Fruit fly (Drosophila melanogaster) whole organism, prepupa: ENCODE measurements around the gene Esyt2.

Experiments
- Blimp-1 ChIP-seq: fragments of 200-800 bp; sonication (Bioruptor generic); optimal IDR thresholded peaks from 3 replicates; lab custom pipeline; 2017; ENCODE audit warnings: missing biosample characterization, missing genetic modification characterization, mild to moderate bottlenecking, moderate library complexity, missing genetic modification reagents
- CG10631 ChIP-seq: fragments of 200-800 bp; sonication (Bioruptor generic); optimal IDR thresholded peaks from 2 replicates; lab custom pipeline; 2016; ENCODE audit warnings: missing biosample characterization, missing genetic modification characterization
- CG10669 ChIP-seq: fragments of 200-800 bp; sonication (Bioruptor generic); optimal IDR thresholded peaks from 3 replicates; lab custom pipeline; 2018; ENCODE audit warnings: missing biosample characterization, mild to moderate bottlenecking, missing genetic modification characterization, moderate library complexity
- CG11294 ChIP-seq: fragments of 200-800 bp; sonication (Bioruptor generic); IDR thresholded peaks from 2 replicates; pipeline ENCODE4 v1.3.6; 2022; ENCODE audit warnings: missing biosample characterization, missing genetic modification characterization
- CG11762 ChIP-seq: fragments of 200-800 bp; sonication (Bioruptor generic); optimal IDR thresholded peaks from 3 replicates; lab custom pipeline; 2016; ENCODE audit warnings: missing biosample characterization, missing genetic modification characterization; ENCODE audit not compliant: insufficient read depth
- CG11902 ChIP-seq: fragments of 200-800 bp; sonication (Bioruptor generic); optimal IDR thresholded peaks from 3 replicates; lab custom pipeline; 2016; ENCODE audit warnings: missing biosample characterization, missing genetic modification characterization
- CG15336 ChIP-seq: fragments of 200-800 bp; sonication (Bioruptor generic); IDR thresholded peaks from 2 replicates; pipeline ENCODE4 v1.3.6; 2022; ENCODE audit warnings: missing biosample characterization, missing genetic modification characterization
- CG1621 ChIP-seq: fragments of 200-800 bp; sonication (Bioruptor generic); optimal IDR thresholded peaks from 3 replicates; lab custom pipeline; 2018; ENCODE audit warnings: missing biosample characterization, mild to moderate bottlenecking, missing genetic modification characterization
- CG16779 ChIP-seq: fragments of 200-800 bp; sonication (Bioruptor generic); optimal IDR thresholded peaks from 3 replicates; lab custom pipeline; 2017; ENCODE audit warnings: missing biosample characterization, mild to moderate bottlenecking, missing genetic modification characterization
- CG3032 ChIP-seq: fragments of 200-800 bp; optimal IDR thresholded peaks from 2 replicates; lab custom pipeline; 2019; ENCODE audit warnings: missing biosample characterization, mild to moderate bottlenecking, missing genetic modification characterization, moderate library complexity
- CG32006 ChIP-seq: fragments of 200-800 bp; sonication (Bioruptor generic); optimal IDR thresholded peaks from 3 replicates; lab custom pipeline; 2017; ENCODE audit warnings: missing biosample characterization, mild to moderate bottlenecking, missing genetic modification characterization
- CG3919 ChIP-seq: fragments of 200-800 bp; sonication (Bioruptor generic); optimal IDR thresholded peaks from 3 replicates; lab custom pipeline; 2016; ENCODE audit warnings: missing biosample characterization, missing genetic modification characterization
- CG4318 ChIP-seq: fragments of 200-800 bp; sonication (Bioruptor generic); optimal IDR thresholded peaks from 3 replicates; lab custom pipeline; 2017; ENCODE audit warnings: missing biosample characterization, mild to moderate bottlenecking, missing genetic modification characterization
- CG6163 ChIP-seq: fragments of 200-800 bp; sonication (Bioruptor generic); IDR thresholded peaks from 3 replicates; pipeline ENCODE4 v1.3.6; 2022; ENCODE audit warnings: missing biosample characterization, missing genetic modification characterization
- CG6854 ChIP-seq: fragments of 200-800 bp; sonication (Bioruptor generic); optimal IDR thresholded peaks from 2 replicates; lab custom pipeline; 2017; ENCODE audit warnings: missing biosample characterization, mild to moderate bottlenecking, missing genetic modification characterization
- CG8119 ChIP-seq: fragments of 200-800 bp; sonication (Bioruptor generic); IDR thresholded peaks from 3 replicates; pipeline ENCODE4 v1.3.6; 2022; ENCODE audit warnings: missing biosample characterization, missing genetic modification characterization
- CG9139 ChIP-seq: fragments of 200-800 bp; sonication (Bioruptor generic); optimal IDR thresholded peaks from 3 replicates; lab custom pipeline; 2017; ENCODE audit warnings: missing biosample characterization, mild to moderate bottlenecking, missing genetic modification characterization
- Eip78C ChIP-seq: fragments of 200-800 bp; sonication (Bioruptor generic); peaks from one replicate; lab custom pipeline; 2016; ENCODE audit warnings: missing biosample characterization, missing genetic modification characterization
- Eip93F ChIP-seq: fragments of 200-800 bp; sonication (Bioruptor generic); optimal IDR thresholded peaks from 2 replicates; lab custom pipeline; 2016; ENCODE audit warnings: missing biosample characterization, mild to moderate bottlenecking, missing genetic modification characterization
- Ets21C ChIP-seq: fragments of 200-800 bp; sonication (Bioruptor generic); optimal IDR thresholded peaks from 3 replicates; lab custom pipeline; 2016; ENCODE audit warnings: missing biosample characterization, missing genetic modification characterization
- Ets96B ChIP-seq: fragments of 200-800 bp; optimal IDR thresholded peaks from 2 replicates; lab custom pipeline; 2019; ENCODE audit warnings: missing biosample characterization, mild to moderate bottlenecking, missing genetic modification characterization, moderate library complexity
- Gug ChIP-seq: fragments of 200-800 bp; sonication (Bioruptor generic); IDR thresholded peaks from 2 replicates; pipeline ENCODE4 v1.3.6; 2022; ENCODE audit warnings: missing biosample characterization, missing genetic modification characterization
- Hr39 ChIP-seq: fragments of 200-800 bp; sonication (Bioruptor generic); optimal IDR thresholded peaks from 2 replicates; lab custom pipeline; 2016; ENCODE audit warnings: missing biosample characterization, missing genetic modification characterization
- Hr4 ChIP-seq: fragments of 200-800 bp; sonication (Bioruptor generic); optimal IDR thresholded peaks from 3 replicates; lab custom pipeline; 2016; ENCODE audit warnings: missing biosample characterization, missing genetic modification characterization
- Lpt ChIP-seq: fragments of 200-800 bp; sonication (Bioruptor generic); optimal IDR thresholded peaks from 3 replicates; lab custom pipeline; 2016; ENCODE audit warnings: missing biosample characterization, missing genetic modification characterization
- Met ChIP-seq: fragments of 200-800 bp; sonication (Bioruptor generic); optimal IDR thresholded peaks from 3 replicates; lab custom pipeline; 2016; ENCODE audit warnings: missing biosample characterization, missing genetic modification characterization
- OdsH ChIP-seq: fragments of 200-800 bp; sonication (Bioruptor generic); optimal IDR thresholded peaks from 3 replicates; lab custom pipeline; 2016; ENCODE audit warnings: missing biosample characterization, missing genetic modification characterization
- Sox102F ChIP-seq: fragments of 200-800 bp; sonication (Bioruptor generic); optimal IDR thresholded peaks from 2 replicates; lab custom pipeline; 2016; ENCODE audit warnings: missing biosample characterization, mild to moderate bottlenecking, missing genetic modification characterization
- acj6 ChIP-seq: fragments of 200-800 bp; sonication (Bioruptor generic); optimal IDR thresholded peaks from 3 replicates; lab custom pipeline; 2016; ENCODE audit warnings: missing biosample characterization, missing genetic modification characterization
- cyc ChIP-seq: fragments of 200-800 bp; sonication (Bioruptor generic); optimal IDR thresholded peaks from 3 replicates; lab custom pipeline; 2016; ENCODE audit warnings: missing biosample characterization, missing genetic modification characterization
- dac ChIP-seq: fragments of 200-800 bp; sonication (Bioruptor generic); optimal IDR thresholded peaks from 2 replicates; lab custom pipeline; 2017; ENCODE audit warnings: missing biosample characterization, mild to moderate bottlenecking, missing genetic modification characterization
- eg ChIP-seq: fragments of 200-800 bp; sonication (Bioruptor generic); IDR thresholded peaks from 3 replicates; pipeline ENCODE4 v1.3.6; 2022; ENCODE audit warnings: missing biosample characterization, missing genetic modification characterization
- esn ChIP-seq: fragments of 200-800 bp; sonication (Bioruptor generic); optimal IDR thresholded peaks from 2 replicates; lab custom pipeline; 2016; ENCODE audit warnings: missing biosample characterization, mild to moderate bottlenecking, missing genetic modification characterization, moderate library complexity
- fd59A ChIP-seq: fragments of 200-800 bp; sonication (Bioruptor generic); optimal IDR thresholded peaks from 2 replicates; lab custom pipeline; 2017; ENCODE audit warnings: missing biosample characterization, mild to moderate bottlenecking, missing genetic modification characterization, missing genetic modification reagents
- fd85E ChIP-seq: fragments of 200-800 bp; sonication (Bioruptor generic); optimal IDR thresholded peaks from 3 replicates; lab custom pipeline; 2016; ENCODE audit warnings: missing biosample characterization, missing genetic modification characterization
- lz ChIP-seq: fragments of 200-800 bp; sonication (Bioruptor generic); optimal IDR thresholded peaks from 3 replicates; lab custom pipeline; 2016; ENCODE audit warnings: missing biosample characterization, missing genetic modification characterization
- net ChIP-seq: fragments of 200-800 bp; sonication (Bioruptor generic); optimal IDR thresholded peaks from 3 replicates; lab custom pipeline; 2016; ENCODE audit warnings: missing biosample characterization, missing genetic modification characterization
- pdm3 ChIP-seq: fragments of 200-800 bp; sonication (Bioruptor generic); optimal IDR thresholded peaks from 3 replicates; lab custom pipeline; 2016; ENCODE audit warnings: missing biosample characterization, missing genetic modification characterization
- salr ChIP-seq, 2 experiments: fragments of 200-800 bp; sonication (Bioruptor generic); optimal IDR thresholded peaks; 3 replicates each; lab custom pipeline; 2016 to 2018; ENCODE audit warnings: missing biosample characterization in 2 of 2, missing genetic modification characterization in 2 of 2, mild to moderate bottlenecking in 1 of 2
- spab ChIP-seq: fragments of 200-800 bp; sonication (Bioruptor generic); optimal IDR thresholded peaks from 2 replicates; lab custom pipeline; 2017; ENCODE audit warnings: missing biosample characterization, mild to moderate bottlenecking, missing genetic modification characterization, missing genetic modification reagents
- ss ChIP-seq, 2 experiments: fragments of 200-800 bp; sonication (Bioruptor generic); optimal IDR thresholded peaks; 2 replicates in 1 of 2; 3 replicates in 1 of 2; lab custom pipeline; 2017 to 2018; ENCODE audit warnings: mild to moderate bottlenecking in 2 of 2, missing biosample characterization in 2 of 2, missing genetic modification characterization in 2 of 2, moderate library complexity in 1 of 2
- topi ChIP-seq: fragments of 200-800 bp; sonication (Bioruptor generic); optimal IDR thresholded peaks from 3 replicates; lab custom pipeline; 2016; ENCODE audit warnings: missing biosample characterization, missing genetic modification characterization

The Esyt2 gene

DNA sequence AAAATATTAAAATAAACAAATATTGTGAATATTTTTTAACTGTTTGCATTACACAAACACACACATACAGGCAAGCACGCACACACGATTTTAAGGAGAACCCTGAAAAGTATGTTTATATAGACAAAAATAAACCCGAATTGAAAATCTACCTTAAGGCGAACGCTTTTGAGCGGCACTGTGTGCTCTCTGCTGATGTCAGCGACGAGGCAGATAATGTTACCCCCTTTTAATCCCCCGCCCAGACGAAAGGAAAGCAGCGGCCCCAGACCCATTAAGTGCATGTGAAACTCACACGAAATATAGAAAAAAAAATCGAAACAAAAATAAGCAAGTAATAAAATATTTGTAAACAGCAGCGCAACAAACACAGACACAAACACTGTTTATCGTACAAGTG, 23.2 kb upstream of the Esyt2 start:
- TF ChIP-seq CG11762: no peak
- no peak for TF ChIP-seq CG4318
- TF ChIP-seq CG32006 (GFP tag; lab: Kevin White, UChicago): no peak
- no peak for TF ChIP-seq CG10631 (GFP tag; lab: Kevin White, UChicago)
- no peak for TF ChIP-seq eg (GFP tag; lab: Robert Waterston, UW)
- TF ChIP-seq net (GFP tag; lab: Kevin White, UChicago): no peak
- no peak for TF ChIP-seq ss (GFP tag; optimal IDR thresholded peaks at IDR 0.05; lab: Kevin White, UChicago)
- no peak for TF ChIP-seq dac (GFP tag; lab: Kevin White, UChicago)
- TF ChIP-seq CG8119 (GFP tag; lab: Robert Waterston, UW): no peak
- no peak for TF ChIP-seq Hr39
- TF ChIP-seq fd59A (GFP tag; lab: Kevin White, UChicago): no peak
- TF ChIP-seq CG10669 (GFP tag; lab: Kevin White, UChicago): no peak
- no peak for TF ChIP-seq CG11902 (GFP tag; lab: Kevin White, UChicago)
- no peak for TF ChIP-seq fd85E (GFP tag; lab: Kevin White, UChicago)
- TF ChIP-seq Hr4 (GFP tag; lab: Kevin White, UChicago): no peak
- TF ChIP-seq CG3032 (tag; lab: Kevin White, UChicago): no peak
- no peak for TF ChIP-seq Met (GFP tag; lab: Kevin White, UChicago)
- TF ChIP-seq salr (GFP tag; optimal IDR thresholded peaks at IDR 0.05; lab: Kevin White, UChicago): no peak
- TF ChIP-seq, all 60 proteins: peak for 0

DNA sequence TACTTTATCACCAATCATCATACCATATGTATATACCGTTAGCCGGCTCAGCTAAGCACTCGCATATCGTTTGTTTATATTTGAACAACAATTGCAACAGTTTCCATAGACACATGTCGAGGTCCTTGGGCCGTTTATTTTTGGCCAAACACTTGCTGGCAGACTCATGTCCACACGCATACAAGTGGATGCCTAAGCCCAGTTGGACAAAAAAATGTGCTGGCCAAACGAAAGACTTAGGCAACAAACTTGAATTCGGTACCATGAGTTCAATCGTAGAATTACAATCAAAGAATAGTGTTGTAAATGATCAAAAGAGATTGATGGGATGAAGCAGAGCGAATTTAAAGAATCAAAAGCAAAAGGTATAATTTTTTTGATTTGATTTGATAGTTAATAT, 20.9 kb upstream of the Esyt2 start, which contains the start of gene CG13622:
TSS of gene CG13622 (minus strand) at position 101 of the 400 bp plus-strand sequence.
- TF ChIP-seq ss (GFP tag; optimal IDR thresholded peaks at IDR 0.05; lab: Kevin White, UChicago) (no peak), CG11902 (GFP tag; lab: Kevin White, UChicago) (no peak), Met (GFP tag; lab: Kevin White, UChicago) (no peak), CG16779 (tag; lab: Kevin White, UChicago) (no peak), eg (GFP tag; lab: Robert Waterston, UW) (no peak), Gug (GFP tag; lab: Robert Waterston, UW) (no peak), Ets96B (no peak), Eip93F (GFP tag; lab: Kevin White, UChicago) (no peak)

DNA sequence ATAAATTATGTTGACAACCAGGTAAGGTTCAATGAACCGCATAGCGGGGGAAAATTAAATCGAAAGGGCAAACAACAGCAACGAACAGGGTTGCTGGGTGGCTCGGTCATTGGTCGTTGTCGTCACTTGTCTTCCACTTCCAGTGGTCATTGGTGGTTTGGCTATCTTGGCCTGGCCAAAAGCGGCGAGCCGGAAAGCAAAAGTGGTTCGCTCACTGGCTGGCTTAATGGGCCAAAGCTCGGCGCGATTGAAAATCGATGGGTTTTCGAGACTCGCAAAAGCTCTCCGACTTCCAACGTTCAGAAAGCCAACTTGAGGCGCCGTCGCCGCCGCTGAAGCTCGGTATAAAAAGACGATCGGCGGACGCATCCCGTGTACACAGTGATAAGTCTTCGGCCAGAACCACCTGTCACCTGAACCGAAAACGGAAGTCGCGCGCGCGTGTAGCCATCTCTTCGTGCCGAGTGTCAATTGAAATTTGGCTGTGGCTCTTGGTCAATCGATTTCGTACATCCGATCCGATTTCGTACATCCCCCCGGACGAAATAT, 20.0 kb upstream of the Esyt2 start, which contains the start of gene Jhbp12:
TSS of gene Jhbp12 (plus strand) at position 369 of the 549 bp plus-strand sequence.
- TF ChIP-seq Eip78C (GFP tag; lab: Kevin White, UChicago) (peak; percentile 34), Blimp-1 (GFP tag; lab: Kevin White, UChicago) (peak; percentile 41), Hr39 (no peak), topi (no peak), Ets21C (GFP tag; lab: Kevin White, UChicago) (no peak), CG6854 (GFP tag; lab: Kevin White, UChicago) (no peak), CG6163 (no peak), CG16779 (tag; lab: Kevin White, UChicago) (no peak), fd59A (GFP tag; lab: Kevin White, UChicago) (no peak), lz (GFP tag; lab: Kevin White, UChicago) (no peak)

DNA sequence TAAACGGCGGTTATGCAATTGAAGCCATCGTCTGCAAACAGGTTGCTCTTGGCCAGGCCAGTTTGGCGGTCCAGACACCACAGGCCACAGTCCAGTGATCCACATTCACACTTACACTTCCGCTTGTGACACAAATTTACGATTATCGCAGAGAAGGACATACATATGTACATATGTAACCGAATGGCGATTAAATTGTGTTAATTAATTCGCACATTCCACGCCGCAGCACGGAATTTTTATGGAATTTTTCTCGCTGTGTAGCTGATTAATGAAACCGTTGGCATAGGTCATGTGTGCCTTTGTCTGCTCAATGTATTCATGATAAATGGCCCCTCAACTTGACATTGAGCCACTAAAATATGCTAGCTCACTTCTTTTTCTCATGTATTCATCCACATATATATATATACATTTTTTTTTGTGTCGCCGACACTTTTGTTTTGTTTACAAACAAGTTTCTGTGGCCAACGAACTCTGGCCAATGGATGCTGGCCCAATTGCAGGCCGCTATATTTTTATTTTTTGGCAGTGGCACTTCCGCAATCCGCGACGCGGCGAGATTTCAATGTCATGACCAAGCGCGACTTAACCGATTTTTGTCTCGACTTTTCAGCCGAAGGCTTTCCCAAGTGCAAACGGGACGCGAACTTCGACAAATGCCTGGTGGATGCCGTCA, 18.4 kb upstream of the Esyt2 start:
- TF ChIP-seq spab (no peak), CG6163 (peak; percentile 67; the same call in 2 of the 3 replicates), OdsH (no peak), Gug (GFP tag; lab: Robert Waterston, UW) (no peak), pdm3 (GFP tag; lab: Kevin White, UChicago) (no peak), Eip78C (GFP tag; lab: Kevin White, UChicago) (peak; percentile 28), CG11294 (GFP tag; lab: Robert Waterston, UW) (peak; percentile 36; the same call in 1 of the 2 replicates), CG1621 (no peak), acj6 (GFP tag; lab: Kevin White, UChicago) (no peak), CG16779 (tag; lab: Kevin White, UChicago) (no peak), Lpt (GFP tag; lab: Kevin White, UChicago) (peak; percentile 23), CG15336 (GFP tag; lab: Robert Waterston, UW) (peak; percentile 58), CG9139 (no peak), salr (GFP tag; optimal IDR thresholded peaks at IDR 0.05; lab: Kevin White, UChicago) (no peak), CG8119 (GFP tag; lab: Robert Waterston, UW) (peak; percentile 54; the same call in 1 of the 3 replicates), CG32006 (GFP tag; lab: Kevin White, UChicago) (no peak), CG3919 (GFP tag; lab: Kevin White, UChicago) (no peak), Blimp-1 (GFP tag; lab: Kevin White, UChicago) (no peak), CG11762 (no peak), Sox102F (no peak), esn (GFP tag; lab: Kevin White, UChicago) (no peak), cyc (GFP tag; lab: Kevin White, UChicago) (peak; percentile 17)
